Worm (Caenorhabditis elegans) whole organism, young adult: Measurements from ENCODE around the gene M05D6.5.

Experiments used
- Y79H2A.3 ChIP-seq: fragments of 200-800 bp; sonication (Bioruptor generic); conservative IDR thresholded peaks from 2 replicates; pipeline ENCODE4 v1.3.6; 2022; ENCODE audit warnings: missing genetic modification reagents, missing genetic modification characterization, missing compliant biosample characterization
- ZK185.1 ChIP-seq: sonication (generic microtip); optimal IDR thresholded peaks from 2 replicates; lab custom pipeline; 2016; ENCODE audit warnings: mild to moderate bottlenecking, missing genetic modification characterization, missing compliant biosample characterization; ENCODE audit not compliant: poor library complexity, severe bottlenecking
- attf-3 ChIP-seq: fragments of 200-800 bp; sonication (Bioruptor generic); conservative IDR thresholded peaks from 2 replicates; pipeline ENCODE4 v1.3.6; 2022; ENCODE audit warnings: missing genetic modification reagents, missing genetic modification characterization, missing compliant biosample characterization
- ccch-3 ChIP-seq: fragments of 200-800 bp; sonication (Bioruptor generic); optimal IDR thresholded peaks from 2 replicates; lab custom pipeline; 2018; ENCODE audit warnings: mild to moderate bottlenecking, missing genetic modification characterization, missing compliant biosample characterization
- dpl-1 ChIP-seq: fragments of 150-350 bp; optimal IDR thresholded peaks from 2 replicates; lab custom pipeline; 2014; ENCODE audit warnings: missing biosample characterization, missing genetic modification reagents, missing genetic modification characterization
- ekl-4 ChIP-seq: fragments of 200-800 bp; sonication (Bioruptor generic); IDR thresholded peaks from 2 replicates; pipeline ENCODE4 v1.3.6; 2022; ENCODE audit warnings: missing genetic modification reagents, missing genetic modification characterization, missing compliant biosample characterization
- sdz-38 ChIP-seq: sonication (generic microtip); optimal IDR thresholded peaks from 2 replicates; lab custom pipeline; 2016; ENCODE audit warnings: missing genotype, missing genetic modification characterization, missing compliant biosample characterization
- snpc-4 ChIP-seq, 5 experiments: fragments of 150-350 bp in 1 of 5; sonication (generic microtip) in 4 of 5; optimal IDR thresholded peaks; 2 replicates each; lab custom pipeline; 2014 to 2018; ENCODE audit warnings: missing genetic modification characterization in 5 of 5, missing biosample characterization in 3 of 5, antibody characterized with exemption in 2 of 5, mild to moderate bottlenecking in 2 of 5, missing compliant biosample characterization in 2 of 5, missing genotype in 2 of 5, moderate library complexity in 2 of 5, missing genetic modification reagents in 1 of 5

- TF ChIP-seq ZK185.1 (tag; lab: Kevin White, UChicago), result no peak
- no peak for TF ChIP-seq dpl-1 (GFP tag; lab: Kevin White, UChicago)
- no peak for TF ChIP-seq attf-3 (GFP tag; lab: Robert Waterston, UW)
- no peak for TF ChIP-seq Y79H2A.3
- no peak for TF ChIP-seq ccch-3 (GFP tag; lab: Kevin White, UChicago)
- no peak for TF ChIP-seq sdz-38 (tag; lab: Kevin White, UChicago)
- no peak for TF ChIP-seq snpc-4 (GFP tag; optimal IDR thresholded peaks at IDR 0.05; lab: Kevin White, UChicago)
- no peak for TF ChIP-seq snpc-4 (tag; optimal IDR thresholded peaks at IDR 0.05; lab: Kevin White, UChicago)
- no peak for TF ChIP-seq ekl-4 (GFP tag; lab: Robert Waterston, UW)
These were observed 32.7 kb upstream of the M05D6.5 start, which contains the start of gene ctg-2 for ce11 chrII:8514729-8515128.
